Fruit fly (Drosophila melanogaster): ENCODE measurements around the gene CG12236.

The CG12236 gene

DNA sequence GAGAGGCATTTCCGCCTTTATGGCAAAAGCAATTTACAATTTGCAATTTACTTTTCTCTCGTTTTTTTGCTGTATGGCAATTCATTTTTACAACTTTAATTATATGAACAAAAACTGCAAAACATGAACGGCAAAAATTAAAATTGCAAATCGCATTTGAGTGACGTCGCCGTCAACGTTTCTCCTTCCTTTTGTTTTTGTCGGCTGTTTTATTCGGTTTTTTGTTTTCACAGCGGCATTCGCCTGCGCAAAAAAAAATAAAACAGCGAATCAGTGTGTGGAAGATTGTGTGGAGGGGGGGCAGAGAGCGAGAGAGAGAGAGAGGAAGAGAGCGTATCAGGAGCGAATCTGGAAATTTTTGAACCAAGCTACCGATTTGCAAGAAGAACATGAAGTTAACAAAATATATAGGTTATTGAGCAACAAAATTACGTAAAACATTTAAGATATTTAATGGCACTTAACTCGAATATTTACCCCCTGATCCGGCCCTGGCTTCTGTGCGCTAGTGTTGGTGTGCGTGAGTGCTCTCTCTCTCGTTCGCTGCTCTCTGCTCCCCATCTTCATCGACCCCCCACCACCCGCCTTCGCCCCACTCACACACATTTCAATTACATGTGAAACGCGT, 10.7 kb downstream of the CG12236 start (continued):
- TF ChIP-seq ato (GFP tag; IDR thresholded peaks at IDR 0.05; ENCODE audit: partially characterized antibody): no peak
- peak; percentile 100 for TF ChIP-seq CG12236 (GFP tag; optimal IDR thresholded peaks at IDR 0.05)
- peak; percentile 97 for TF ChIP-seq CG18764 (GFP tag; optimal IDR thresholded peaks at IDR 0.05)
- peak; percentile 97 for TF ChIP-seq psq (GFP tag; optimal IDR thresholded peaks at IDR 0.05)
- peak; percentile 90 for TF ChIP-seq inv (GFP tag; IDR thresholded peaks at IDR 0.05; ENCODE audit: partially characterized antibody)
- peak; percentile 99 for TF ChIP-seq CG14014 (GFP tag; IDR thresholded peaks at IDR 0.05)
- TF ChIP-seq ftz-f1 (GFP tag; optimal IDR thresholded peaks at IDR 0.05): peak; percentile 96
- peak; percentile 95 for TF ChIP-seq CG7987 (GFP tag; optimal IDR thresholded peaks at IDR 0.05)
- TF ChIP-seq Kr (GFP tag; optimal IDR thresholded peaks at IDR 0.05): peak; percentile 59
- peak; percentile 99 for TF ChIP-seq fd96Cb (tag; optimal IDR thresholded peaks at IDR 0.05)
- peak; percentile 99 for TF ChIP-seq otp (GFP tag; IDR thresholded peaks at IDR 0.05)
- TF ChIP-seq CG7556 (GFP tag; optimal IDR thresholded peaks at IDR 0.05): peak; percentile 98
- TF ChIP-seq ATbp (GFP tag; optimal IDR thresholded peaks at IDR 0.05): peak; percentile 99
- peak; percentile 97 to 98 for TF ChIP-seq Hr51 (GFP tag; optimal IDR thresholded peaks at IDR 0.05)
- TF ChIP-seq grau (tag; optimal IDR thresholded peaks at IDR 0.05): peak; percentile 98
- TF ChIP-seq Trl (optimal IDR thresholded peaks at IDR 0.05): peak; percentile 89 to 97
- peak; percentile 99 for TF ChIP-seq Trl (GFP tag; optimal IDR thresholded peaks at IDR 0.05)
- peak; percentile 98 for TF ChIP-seq CG8765 (GFP tag; IDR thresholded peaks at IDR 0.05)
- peak; percentile 99 for TF ChIP-seq CG11093 (GFP tag; IDR thresholded peaks at IDR 0.05)
- TF ChIP-seq nerfin-2 (GFP tag; IDR thresholded peaks at IDR 0.05; ENCODE audit: partially characterized antibody): peak; percentile 65
- peak; percentile 95 for TF ChIP-seq twi (tag; optimal IDR thresholded peaks at IDR 0.05)
- TF ChIP-seq toy (GFP tag; IDR thresholded peaks at IDR 0.05): peak; percentile 99
- peak; percentile 99 for TF ChIP-seq CG13894 (tag; optimal IDR thresholded peaks at IDR 0.05)
- TF ChIP-seq E2f1 (GFP tag; IDR thresholded peaks at IDR 0.05): peak; percentile 99
- no peak for TF ChIP-seq sc (optimal IDR thresholded peaks at IDR 0.05)
- peak; percentile 94 for TF ChIP-seq sc (GFP tag; optimal IDR thresholded peaks at IDR 0.05)
- peak; percentile 99 for TF ChIP-seq Meics (GFP tag; optimal IDR thresholded peaks at IDR 0.05)
- TF ChIP-seq tgo (GFP tag; IDR thresholded peaks at IDR 0.05): peak; percentile 99
- TF ChIP-seq yki (optimal IDR thresholded peaks at IDR 0.05): peak; percentile 93
- peak; percentile 91 for TF ChIP-seq Neu2 (GFP tag; optimal IDR thresholded peaks at IDR 0.05; ENCODE audit: borderline replicate concordance)
- peak; percentile 96 for TF ChIP-seq Bgb (GFP tag; IDR thresholded peaks at IDR 0.05; ENCODE audit: partially characterized antibody)
- TF ChIP-seq CG3726 (GFP tag; IDR thresholded peaks at IDR 0.05): peak; percentile 100
- peak; percentile 96 for TF ChIP-seq CG18476 (GFP tag; optimal IDR thresholded peaks at IDR 0.05)
- TF ChIP-seq Oaz (GFP tag; IDR thresholded peaks at IDR 0.05): peak; percentile 98
- TF ChIP-seq CG4820 (GFP tag; optimal IDR thresholded peaks at IDR 0.05): peak; percentile 98
- peak; percentile 98 for TF ChIP-seq CG2712 (tag; optimal IDR thresholded peaks at IDR 0.05)
- TF ChIP-seq dimm (GFP tag; IDR thresholded peaks at IDR 0.05): peak; percentile 98
- TF ChIP-seq jing (GFP tag; optimal IDR thresholded peaks at IDR 0.05): peak; percentile 98
- TF ChIP-seq HLH3B (GFP tag; IDR thresholded peaks at IDR 0.05): peak; percentile 100
- TF ChIP-seq dmrt11E (tag; optimal IDR thresholded peaks at IDR 0.05): peak; percentile 96
- TF ChIP-seq abd-A (tag; optimal IDR thresholded peaks at IDR 0.05): peak; percentile 93
- peak; percentile 67 for TF ChIP-seq fd102C (GFP tag; optimal IDR thresholded peaks at IDR 0.05)
- peak; percentile 99 for TF ChIP-seq tin (GFP tag; optimal IDR thresholded peaks at IDR 0.05)
- no peak for TF ChIP-seq prd (optimal IDR thresholded peaks at IDR 0.05)
- peak; percentile 100 for TF ChIP-seq prd (GFP tag; IDR thresholded peaks at IDR 0.05)
- peak; percentile 100 for TF ChIP-seq CG32532 (GFP tag; IDR thresholded peaks at IDR 0.05)
- peak; percentile 92 for TF ChIP-seq Ets97D (GFP tag; optimal IDR thresholded peaks at IDR 0.05)
- TF ChIP-seq CG6683 (GFP tag; optimal IDR thresholded peaks at IDR 0.05): peak; percentile 97
- TF ChIP-seq CG2120 (GFP tag; optimal IDR thresholded peaks at IDR 0.05): peak; percentile 100
- peak; percentile 98 for TF ChIP-seq fu2 (GFP tag; optimal IDR thresholded peaks at IDR 0.05)
- peak; percentile 98 for TF ChIP-seq B-H2 (GFP tag; optimal IDR thresholded peaks at IDR 0.05)

Measured in whole organism, embryonic.